Fruit fly (Drosophila melanogaster) whole organism, prepupa: ENCODE data around the gene CG9682.

Experiments used
- CG15336 ChIP-seq: fragments of 200-800 bp; sonication (Bioruptor generic); IDR thresholded peaks from 2 replicates; pipeline ENCODE4 v1.3.6; 2022; ENCODE audit warnings: missing biosample characterization, missing genetic modification characterization
- CG4318 ChIP-seq: fragments of 200-800 bp; sonication (Bioruptor generic); optimal IDR thresholded peaks from 3 replicates; lab custom pipeline; 2017; ENCODE audit warnings: missing biosample characterization, mild to moderate bottlenecking, missing genetic modification characterization
- CG6854 ChIP-seq: fragments of 200-800 bp; sonication (Bioruptor generic); optimal IDR thresholded peaks from 2 replicates; lab custom pipeline; 2017; ENCODE audit warnings: missing biosample characterization, mild to moderate bottlenecking, missing genetic modification characterization
- CG7368 ChIP-seq: fragments of 200-800 bp; sonication (Bioruptor generic); optimal IDR thresholded peaks from 3 replicates; lab custom pipeline; 2016; ENCODE audit warnings: missing biosample characterization, missing genetic modification characterization
- Gug ChIP-seq: fragments of 200-800 bp; sonication (Bioruptor generic); IDR thresholded peaks from 2 replicates; pipeline ENCODE4 v1.3.6; 2022; ENCODE audit warnings: missing biosample characterization, missing genetic modification characterization
- Lpt ChIP-seq: fragments of 200-800 bp; sonication (Bioruptor generic); optimal IDR thresholded peaks from 3 replicates; lab custom pipeline; 2016; ENCODE audit warnings: missing biosample characterization, missing genetic modification characterization
- Sox15 ChIP-seq: fragments of 200-800 bp; sonication (Bioruptor generic); optimal IDR thresholded peaks from 3 replicates; lab custom pipeline; 2016; ENCODE audit warnings: missing biosample characterization, missing genetic modification characterization
- achi ChIP-seq: fragments of 200-800 bp; sonication (Bioruptor generic); optimal IDR thresholded peaks from 3 replicates; lab custom pipeline; 2016; ENCODE audit warnings: missing biosample characterization, missing genetic modification characterization
- acj6 ChIP-seq: fragments of 200-800 bp; sonication (Bioruptor generic); optimal IDR thresholded peaks from 3 replicates; lab custom pipeline; 2016; ENCODE audit warnings: missing biosample characterization, missing genetic modification characterization
- cyc ChIP-seq: fragments of 200-800 bp; sonication (Bioruptor generic); optimal IDR thresholded peaks from 3 replicates; lab custom pipeline; 2016; ENCODE audit warnings: missing biosample characterization, missing genetic modification characterization
- dac ChIP-seq: fragments of 200-800 bp; sonication (Bioruptor generic); optimal IDR thresholded peaks from 2 replicates; lab custom pipeline; 2017; ENCODE audit warnings: missing biosample characterization, mild to moderate bottlenecking, missing genetic modification characterization
- fd85E ChIP-seq: fragments of 200-800 bp; sonication (Bioruptor generic); optimal IDR thresholded peaks from 3 replicates; lab custom pipeline; 2016; ENCODE audit warnings: missing biosample characterization, missing genetic modification characterization
- spab ChIP-seq: fragments of 200-800 bp; sonication (Bioruptor generic); optimal IDR thresholded peaks from 2 replicates; lab custom pipeline; 2017; ENCODE audit warnings: missing biosample characterization, mild to moderate bottlenecking, missing genetic modification characterization, missing genetic modification reagents

dm6 chr3R:30276482-30277282, 26.0 kb downstream of the CG9682 start:
- peak; percentile 26 for TF ChIP-seq Lpt (GFP tag; lab: Kevin White, UChicago)
- TF ChIP-seq cyc: peak; percentile 80
- peak; percentile 81 for TF ChIP-seq acj6 (GFP tag; lab: Kevin White, UChicago)
- peak; percentile 47; the same call in 1 of the 2 replicates for TF ChIP-seq CG15336 (GFP tag; lab: Robert Waterston, UW)
- peak; percentile 51 for TF ChIP-seq CG6854 (GFP tag; lab: Kevin White, UChicago)
- peak; percentile 33 for TF ChIP-seq CG7368 (GFP tag; lab: Kevin White, UChicago)
- peak; percentile 63 for TF ChIP-seq Sox15 (GFP tag; lab: Kevin White, UChicago)
- TF ChIP-seq achi (GFP tag; lab: Kevin White, UChicago): peak; percentile 74
- no peak for TF ChIP-seq CG4318
- TF ChIP-seq Gug (GFP tag; lab: Robert Waterston, UW): peak; percentile 46; the same call in 1 of the 2 replicates
- TF ChIP-seq dac (GFP tag; lab: Kevin White, UChicago): peak; percentile 46
- no peak for TF ChIP-seq fd85E (GFP tag; lab: Kevin White, UChicago)
- peak; percentile 86 for TF ChIP-seq spab
